Fruit fly (Drosophila melanogaster) whole organism, embryonic: ENCODE data around the gene Ist1.

ENCODE experiments used
- Antp ChIP-seq: fragments of 200-800 bp; sonication (Bioruptor generic); optimal IDR thresholded peaks from 3 replicates; lab custom pipeline; 2016; ENCODE audit warnings: missing biosample characterization, missing genetic modification characterization
- Atf-2 ChIP-seq: fragments of 200-800 bp; sonication (Bioruptor generic); optimal IDR thresholded peaks from 2 replicates; lab custom pipeline; 2016; ENCODE audit warnings: missing biosample characterization, missing genetic modification characterization
- Atf6 ChIP-seq: fragments of 200-800 bp; sonication (Bioruptor generic); IDR thresholded peaks from 2 replicates; pipeline ENCODE4 v1.3.6; 2022; ENCODE audit warnings: missing biosample characterization, missing genetic modification characterization
- CG1024 ChIP-seq: fragments of 200-800 bp; sonication (Bioruptor generic); IDR thresholded peaks from 2 replicates; pipeline ENCODE4 v1.3.6; 2022; ENCODE audit warnings: missing biosample characterization, missing genetic modification characterization
- CG10274 ChIP-seq: fragments of 200-800 bp; sonication (Bioruptor generic); optimal IDR thresholded peaks from 3 replicates; lab custom pipeline; 2017; ENCODE audit warnings: missing biosample characterization, mild to moderate bottlenecking, missing genetic modification characterization
- CG10979 ChIP-seq: fragments of 200-800 bp; sonication (Bioruptor generic); optimal IDR thresholded peaks from 2 replicates; lab custom pipeline; 2018; ENCODE audit warnings: missing biosample characterization, mild to moderate bottlenecking, missing genetic modification characterization, moderate library complexity
- CG1233 ChIP-seq: fragments of 200-800 bp; sonication (Bioruptor generic); optimal IDR thresholded peaks from 4 replicates; lab custom pipeline; 2018; ENCODE audit warnings: missing biosample characterization, mild to moderate bottlenecking, missing genetic modification characterization
- CG1602 ChIP-seq: fragments of 200-800 bp; sonication (Bioruptor generic); optimal IDR thresholded peaks from 3 replicates; lab custom pipeline; 2016; ENCODE audit warnings: missing biosample characterization, missing genetic modification characterization
- CG16815 ChIP-seq: fragments of 200-800 bp; sonication (Bioruptor generic); optimal IDR thresholded peaks from 3 replicates; lab custom pipeline; 2017; ENCODE audit warnings: missing biosample characterization, mild to moderate bottlenecking, missing genetic modification characterization
- CG1832 ChIP-seq: fragments of 200-800 bp; sonication (Bioruptor generic); optimal IDR thresholded peaks from 2 replicates; lab custom pipeline; 2017; ENCODE audit warnings: missing biosample characterization, mild to moderate bottlenecking, missing genetic modification characterization, inconsistent platforms
- CG31365 ChIP-seq: fragments of 200-800 bp; sonication (Bioruptor generic); optimal IDR thresholded peaks from 2 replicates; lab custom pipeline; 2018; ENCODE audit warnings: missing biosample characterization, mild to moderate bottlenecking, missing genetic modification characterization
- CG32532 ChIP-seq: fragments of 200-800 bp; sonication (Bioruptor generic); IDR thresholded peaks from 2 replicates; pipeline ENCODE4 v1.3.6; 2022; ENCODE audit warnings: missing biosample characterization, missing genetic modification characterization
- CG32772 ChIP-seq: fragments of 200-800 bp; sonication (Bioruptor generic); IDR thresholded peaks from 2 replicates; pipeline ENCODE4 v1.3.6; 2022; ENCODE audit warnings: missing biosample characterization, missing genetic modification characterization
- CG3995 ChIP-seq: fragments of 200-800 bp; sonication (Bioruptor generic); optimal IDR thresholded peaks from 3 replicates; lab custom pipeline; 2016; ENCODE audit warnings: missing biosample characterization, missing genetic modification characterization
- CG4707 ChIP-seq: fragments of 200-800 bp; sonication (Bioruptor generic); optimal IDR thresholded peaks from 2 replicates; lab custom pipeline; 2018; ENCODE audit warnings: missing biosample characterization, mild to moderate bottlenecking, missing genetic modification characterization, moderate library complexity
- CG7357 ChIP-seq: fragments of 200-800 bp; sonication (Bioruptor generic); IDR thresholded peaks from 3 replicates; pipeline ENCODE4 v1.3.6; 2022; ENCODE audit warnings: missing biosample characterization, missing genetic modification characterization
- CG7372 ChIP-seq: fragments of 200-800 bp; sonication (Bioruptor generic); IDR thresholded peaks from 2 replicates; pipeline ENCODE4 v1.3.6; 2022; ENCODE audit warnings: missing biosample characterization, missing genetic modification characterization
- CG7839 ChIP-seq: fragments of 200-800 bp; sonication (Bioruptor generic); optimal IDR thresholded peaks from 3 replicates; lab custom pipeline; 2018; ENCODE audit warnings: missing biosample characterization, mild to moderate bottlenecking, missing genetic modification characterization, moderate library complexity
- D ChIP-seq, 2 experiments: fragments of 200-800 bp in 1 of 2; fragments of >200 bp in 1 of 2; sonication (Bioruptor generic) in 1 of 2; optimal IDR thresholded peaks; 2 replicates in 1 of 2; 3 replicates in 1 of 2; lab custom pipeline; 2017; ENCODE audit warnings: mild to moderate bottlenecking in 1 of 2, missing biosample characterization in 1 of 2, missing genetic modification characterization in 1 of 2, missing genetic modification reagents in 1 of 2
- D19A ChIP-seq: fragments of 200-800 bp; optimal IDR thresholded peaks from 3 replicates; lab custom pipeline; 2019; ENCODE audit warnings: missing biosample characterization, mild to moderate bottlenecking, missing genetic modification characterization, moderate library complexity
- Dip3 ChIP-seq: fragments of 200-800 bp; sonication (Bioruptor generic); optimal IDR thresholded peaks from 3 replicates; lab custom pipeline; 2016; ENCODE audit warnings: missing biosample characterization, missing genetic modification characterization
- Drgx ChIP-seq: fragments of 200-800 bp; sonication (Bioruptor generic); IDR thresholded peaks from 2 replicates; pipeline ENCODE4 v1.3.6; 2022; ENCODE audit warnings: missing biosample characterization, missing genetic modification characterization
- E2f2 ChIP-seq: fragments of 200-800 bp; sonication (Bioruptor generic); IDR thresholded peaks from 2 replicates; pipeline ENCODE4 v1.3.6; 2022; ENCODE audit warnings: missing biosample characterization, missing genetic modification characterization
- Elba2 ChIP-seq: fragments of 200-800 bp; sonication (Bioruptor generic); optimal IDR thresholded peaks from 3 replicates; lab custom pipeline; 2016; ENCODE audit warnings: missing biosample characterization, missing genetic modification characterization
- Ets97D ChIP-seq: fragments of 200-800 bp; sonication (Bioruptor generic); optimal IDR thresholded peaks from 3 replicates; lab custom pipeline; 2016; ENCODE audit warnings: missing biosample characterization, missing genetic modification characterization
- HLH54F ChIP-seq: fragments of 200-800 bp; sonication (Bioruptor generic); optimal IDR thresholded peaks from 3 replicates; lab custom pipeline; 2016; ENCODE audit warnings: missing biosample characterization, missing genetic modification characterization
- Hmr ChIP-seq: fragments of 200-800 bp; sonication (Bioruptor generic); optimal IDR thresholded peaks from 3 replicates; lab custom pipeline; 2017; ENCODE audit warnings: mild to moderate bottlenecking, missing biosample characterization, missing genetic modification reagents, missing genetic modification characterization
- Lim3 ChIP-seq: fragments of 200-800 bp; sonication (Bioruptor generic); IDR thresholded peaks from 2 replicates; pipeline ENCODE4 v1.3.6; 2022; ENCODE audit warnings: missing biosample characterization, missing genetic modification characterization
- MESR4 ChIP-seq: fragments of 200-800 bp; sonication (Bioruptor generic); optimal IDR thresholded peaks from 2 replicates; lab custom pipeline; 2018; ENCODE audit warnings: missing biosample characterization, mild to moderate bottlenecking, missing genetic modification characterization, moderate library complexity
- NC2β ChIP-seq: fragments of 200-800 bp; sonication (Bioruptor generic); optimal IDR thresholded peaks from 2 replicates; lab custom pipeline; 2016; ENCODE audit warnings: missing biosample characterization, missing genetic modification characterization
- NK7.1 ChIP-seq: fragments of 200-800 bp; sonication (Bioruptor generic); optimal IDR thresholded peaks from 3 replicates; lab custom pipeline; 2016; ENCODE audit warnings: missing biosample characterization, missing genetic modification characterization
- Stat92E ChIP-seq, 3 experiments: fragments of >200 bp in 2 of 3; fragments of 200-800 bp in 1 of 3; sonication (Bioruptor generic) in 1 of 3; optimal IDR thresholded peaks; 2 replicates each; lab custom pipeline; 2017 to 2019; ENCODE audit warnings: missing biosample characterization in 3 of 3, missing genetic modification characterization in 3 of 3, mild to moderate bottlenecking in 1 of 3, moderate library complexity in 1 of 3
- ato ChIP-seq: fragments of 200-800 bp; sonication (Bioruptor generic); IDR thresholded peaks from 2 replicates; pipeline ENCODE4 v1.3.6; 2022; ENCODE audit warnings: missing biosample characterization, missing genetic modification characterization; ENCODE audit not compliant: partially characterized antibody
- bowl ChIP-seq: fragments of 200-800 bp; sonication (Bioruptor generic); IDR thresholded peaks from 2 replicates; pipeline ENCODE4 v1.3.6; 2022; ENCODE audit warnings: missing biosample characterization, missing genetic modification characterization
- dati ChIP-seq: fragments of 200-800 bp; sonication (Bioruptor generic); IDR thresholded peaks from 2 replicates; pipeline ENCODE4 v1.3.6; 2022; ENCODE audit warnings: missing biosample characterization, missing genetic modification characterization
- gem ChIP-seq: fragments of 200-800 bp; sonication (Bioruptor generic); optimal IDR thresholded peaks from 2 replicates; lab custom pipeline; 2019; ENCODE audit warnings: missing biosample characterization, mild to moderate bottlenecking, missing genetic modification characterization, moderate library complexity
- grn ChIP-seq: fragments of 200-800 bp; sonication (Bioruptor generic); optimal IDR thresholded peaks from 3 replicates; lab custom pipeline; 2017; ENCODE audit warnings: missing biosample characterization, missing genetic modification characterization
- h ChIP-seq: fragments of >200 bp; optimal IDR thresholded peaks from 2 replicates; lab custom pipeline; 2017
- kni ChIP-seq: fragments of 200-800 bp; sonication (Bioruptor generic); optimal IDR thresholded peaks from 3 replicates; lab custom pipeline; 2017; ENCODE audit warnings: mild to moderate bottlenecking, missing biosample characterization, missing genetic modification reagents, missing genetic modification characterization
- lilli ChIP-seq: fragments of 200-800 bp; sonication (Bioruptor generic); optimal IDR thresholded peaks from 3 replicates; lab custom pipeline; 2016; ENCODE audit warnings: missing biosample characterization, missing genetic modification characterization
- mam ChIP-seq: fragments of 200-800 bp; sonication (Bioruptor generic); optimal IDR thresholded peaks from 3 replicates; lab custom pipeline; 2016; ENCODE audit warnings: missing biosample characterization, missing genetic modification characterization
- otp ChIP-seq: fragments of 200-800 bp; sonication (Bioruptor generic); IDR thresholded peaks from 3 replicates; pipeline ENCODE4, ENCODE4 v1.3.6; 2022; ENCODE audit warnings: missing biosample characterization, missing genetic modification characterization
- pfk ChIP-seq: fragments of 200-800 bp; sonication (Bioruptor generic); optimal IDR thresholded peaks from 2 replicates; lab custom pipeline; 2018; ENCODE audit warnings: missing biosample characterization, mild to moderate bottlenecking, missing genetic modification characterization, moderate library complexity
- pnt ChIP-seq: fragments of 200-800 bp; sonication (Bioruptor generic); optimal IDR thresholded peaks from 3 replicates; lab custom pipeline; 2016; ENCODE audit warnings: missing biosample characterization, missing genetic modification characterization
- row ChIP-seq: fragments of 200-800 bp; sonication (Bioruptor generic); IDR thresholded peaks from 3 replicates; pipeline ENCODE4 v1.3.6; 2022; ENCODE audit warnings: missing biosample characterization, missing genetic modification characterization
- sens ChIP-seq: fragments of 200-800 bp; sonication (Bioruptor generic); peaks from one replicate; lab custom pipeline; 2016; ENCODE audit warnings: missing biosample characterization, missing genetic modification characterization
- sima ChIP-seq: fragments of 200-800 bp; sonication (Bioruptor generic); optimal IDR thresholded peaks from 2 replicates; lab custom pipeline; 2016; ENCODE audit warnings: missing biosample characterization, missing genetic modification characterization
- sna ChIP-seq: fragments of 200-800 bp; sonication (Bioruptor generic); IDR thresholded peaks from 2 replicates; pipeline ENCODE4 v1.3.6; 2022; ENCODE audit warnings: missing biosample characterization, missing genetic modification characterization; ENCODE audit not compliant: partially characterized antibody
- tll ChIP-seq, 2 experiments: fragments of 200-800 bp in 1 of 2; fragments of >200 bp in 1 of 2; sonication (Bioruptor generic) in 1 of 2; optimal IDR thresholded peaks; 2 replicates each; lab custom pipeline; 2017 to 2019; ENCODE audit warnings: missing biosample characterization in 2 of 2, missing genetic modification characterization in 2 of 2, mild to moderate bottlenecking in 1 of 2, moderate library complexity in 1 of 2

Ist1 gene

dm6 chr3L:6752278-6753096, 3.8 kb downstream of the Ist1 start, which contains the start of the genes velo and Sbds (continued):
- TF ChIP-seq lilli (GFP tag; lab: Kevin White, UChicago) = peak; percentile 17
- TF ChIP-seq Dip3 (GFP tag; lab: Kevin White, UChicago) = peak; percentile 19
- TF ChIP-seq D (optimal IDR thresholded peaks at IDR 0.05; lab: Kevin White, UChicago) = peak; percentile 86
- no peak for TF ChIP-seq D (GFP tag; optimal IDR thresholded peaks at IDR 0.05; lab: Kevin White, UChicago)
- TF ChIP-seq kni (GFP tag; lab: Kevin White, UChicago) = no peak
- peak; percentile 53 for TF ChIP-seq sens (GFP tag; lab: Kevin White, UChicago)
- no peak for TF ChIP-seq CG4707
- TF ChIP-seq row (GFP tag; lab: Robert Waterston, UW) = peak; percentile 89
- TF ChIP-seq pfk (GFP tag; lab: Kevin White, UChicago) = peak; percentile 13
- peak; percentile 32 for TF ChIP-seq Hmr (GFP tag; lab: Kevin White, UChicago)
- TF ChIP-seq NK7.1 = no peak
- no peak for TF ChIP-seq CG10274 (GFP tag; lab: Kevin White, UChicago)
- TF ChIP-seq Stat92E (GFP tag; optimal IDR thresholded peaks at IDR 0.05; lab: Kevin White, UChicago) = no peak
- TF ChIP-seq CG1602 (GFP tag; lab: Kevin White, UChicago) = peak; percentile 34
- peak; percentile 22; the same call in 1 of the 2 replicates for TF ChIP-seq Atf6
- peak; percentile 66 for TF ChIP-seq CG32532 (GFP tag; lab: Robert Waterston, UW)
- no peak for TF ChIP-seq CG7357
- TF ChIP-seq CG10979 (tag; lab: Kevin White, UChicago) = peak; percentile 12
- TF ChIP-seq Elba2 (GFP tag; lab: Kevin White, UChicago) = peak; percentile 12
- peak; percentile 99 for TF ChIP-seq MESR4 (GFP tag; lab: Kevin White, UChicago)
- TF ChIP-seq NC2β (GFP tag; lab: Kevin White, UChicago) = peak; percentile 28
- peak; percentile 9 for TF ChIP-seq CG1233
- peak; percentile 42; the same call in 1 of the 2 replicates for TF ChIP-seq E2f2 (GFP tag; lab: Robert Waterston, UW)
- TF ChIP-seq ato (GFP tag; lab: Robert Waterston, UW) = 0 out of 2 replicates have a peak, but pooled peaks have one; percentile 22
- peak; percentile 25 for TF ChIP-seq CG3995 (GFP tag; lab: Kevin White, UChicago)
- peak in 1 of 2 experiments; percentile 4 for TF ChIP-seq tll (GFP tag; optimal IDR thresholded peaks at IDR 0.05; lab: Kevin White, UChicago)
- TF ChIP-seq CG31365 (tag; lab: Kevin White, UChicago) = no peak
- no peak for TF ChIP-seq CG1024 (GFP tag; lab: Robert Waterston, UW)
- no peak for TF ChIP-seq CG16815 (GFP tag; lab: Kevin White, UChicago)
- TF ChIP-seq sima (GFP tag; lab: Kevin White, UChicago) = no peak
- peak; percentile 36; the same call in 1 of the 2 replicates for TF ChIP-seq CG32772 (GFP tag; lab: Robert Waterston, UW)
- TF ChIP-seq Ets97D = peak; percentile 79
- peak; percentile 58; the same call in 1 of the 3 replicates for TF ChIP-seq otp
- no peak for TF ChIP-seq dati (GFP tag; lab: Robert Waterston, UW)
- TF ChIP-seq D19A (tag; lab: Kevin White, UChicago) = peak; percentile 41
- TF ChIP-seq CG7372 = peak; percentile 42; the same call in 1 of the 2 replicates
- TF ChIP-seq mam (GFP tag; lab: Kevin White, UChicago) = no peak
- TF ChIP-seq Drgx (GFP tag; lab: Robert Waterston, UW) = no peak
- TF ChIP-seq grn (GFP tag; lab: Kevin White, UChicago) = no peak
- TF ChIP-seq Atf-2 (GFP tag; lab: Kevin White, UChicago) = no peak
- TF ChIP-seq CG1832 (GFP tag; lab: Kevin White, UChicago) = no peak
- peak; percentile 48 for TF ChIP-seq Antp
- peak; percentile 49 for TF ChIP-seq CG7839 (tag; lab: Kevin White, UChicago)
- TF ChIP-seq bowl (GFP tag; lab: Robert Waterston, UW) = no peak; the same call in 1 of the 2 replicates
- TF ChIP-seq Lim3 (GFP tag; lab: Robert Waterston, UW) = no peak
- no peak for TF ChIP-seq HLH54F (GFP tag; lab: Kevin White, UChicago)
- TF ChIP-seq gem (tag; lab: Kevin White, UChicago) = peak; percentile 72
- no peak for TF ChIP-seq pnt (GFP tag; lab: Kevin White, UChicago)
- peak; percentile 69; the same call in 1 of the 2 replicates for TF ChIP-seq sna (GFP tag; lab: Robert Waterston, UW)
- no peak for TF ChIP-seq h (lab: Kevin White, UChicago)
